Fruit fly (Drosophila melanogaster) whole organism, prepupa: ENCODE results near the gene CG32040.

ENCODE experiments used
- Blimp-1 ChIP-seq: fragments of 200-800 bp; sonication (Bioruptor generic); optimal IDR thresholded peaks from 3 replicates; lab custom pipeline; 2017; ENCODE audit warnings: missing biosample characterization, missing genetic modification characterization, mild to moderate bottlenecking, moderate library complexity, missing genetic modification reagents
- CG10631 ChIP-seq: fragments of 200-800 bp; sonication (Bioruptor generic); optimal IDR thresholded peaks from 2 replicates; lab custom pipeline; 2016; ENCODE audit warnings: missing biosample characterization, missing genetic modification characterization
- CG10669 ChIP-seq: fragments of 200-800 bp; sonication (Bioruptor generic); optimal IDR thresholded peaks from 3 replicates; lab custom pipeline; 2018; ENCODE audit warnings: missing biosample characterization, mild to moderate bottlenecking, missing genetic modification characterization, moderate library complexity
- CG11294 ChIP-seq: fragments of 200-800 bp; sonication (Bioruptor generic); IDR thresholded peaks from 2 replicates; pipeline ENCODE4 v1.3.6; 2022; ENCODE audit warnings: missing biosample characterization, missing genetic modification characterization
- CG11762 ChIP-seq: fragments of 200-800 bp; sonication (Bioruptor generic); optimal IDR thresholded peaks from 3 replicates; lab custom pipeline; 2016; ENCODE audit warnings: missing biosample characterization, missing genetic modification characterization; ENCODE audit not compliant: insufficient read depth
- CG11902 ChIP-seq: fragments of 200-800 bp; sonication (Bioruptor generic); optimal IDR thresholded peaks from 3 replicates; lab custom pipeline; 2016; ENCODE audit warnings: missing biosample characterization, missing genetic modification characterization
- CG1621 ChIP-seq: fragments of 200-800 bp; sonication (Bioruptor generic); optimal IDR thresholded peaks from 3 replicates; lab custom pipeline; 2018; ENCODE audit warnings: missing biosample characterization, mild to moderate bottlenecking, missing genetic modification characterization
- CG16779 ChIP-seq: fragments of 200-800 bp; sonication (Bioruptor generic); optimal IDR thresholded peaks from 3 replicates; lab custom pipeline; 2017; ENCODE audit warnings: missing biosample characterization, mild to moderate bottlenecking, missing genetic modification characterization
- CG3032 ChIP-seq: fragments of 200-800 bp; optimal IDR thresholded peaks from 2 replicates; lab custom pipeline; 2019; ENCODE audit warnings: missing biosample characterization, mild to moderate bottlenecking, missing genetic modification characterization, moderate library complexity
- CG31627 ChIP-seq: fragments of 200-800 bp; sonication (Bioruptor generic); optimal IDR thresholded peaks from 3 replicates; lab custom pipeline; 2016; ENCODE audit warnings: missing biosample characterization, missing genetic modification characterization
- CG32006 ChIP-seq: fragments of 200-800 bp; sonication (Bioruptor generic); optimal IDR thresholded peaks from 3 replicates; lab custom pipeline; 2017; ENCODE audit warnings: missing biosample characterization, mild to moderate bottlenecking, missing genetic modification characterization
- CG3919 ChIP-seq: fragments of 200-800 bp; sonication (Bioruptor generic); optimal IDR thresholded peaks from 3 replicates; lab custom pipeline; 2016; ENCODE audit warnings: missing biosample characterization, missing genetic modification characterization
- CG4318 ChIP-seq: fragments of 200-800 bp; sonication (Bioruptor generic); optimal IDR thresholded peaks from 3 replicates; lab custom pipeline; 2017; ENCODE audit warnings: missing biosample characterization, mild to moderate bottlenecking, missing genetic modification characterization
- CG6276 ChIP-seq: fragments of 200-800 bp; sonication (Bioruptor generic); optimal IDR thresholded peaks from 2 replicates; lab custom pipeline; 2017; ENCODE audit warnings: missing biosample characterization, mild to moderate bottlenecking, missing genetic modification characterization
- CG6792 ChIP-seq: fragments of 200-800 bp; sonication (Bioruptor generic); optimal IDR thresholded peaks from 3 replicates; lab custom pipeline; 2016; ENCODE audit warnings: missing biosample characterization, missing genetic modification characterization
- CG6808 ChIP-seq: fragments of 200-800 bp; sonication (Bioruptor generic); optimal IDR thresholded peaks from 3 replicates; lab custom pipeline; 2017; ENCODE audit warnings: missing biosample characterization, missing genetic modification characterization, mild to moderate bottlenecking, moderate library complexity, missing genetic modification reagents
- CG8319 ChIP-seq: fragments of 200-800 bp; sonication (Bioruptor generic); optimal IDR thresholded peaks from 3 replicates; lab custom pipeline; 2016; ENCODE audit warnings: missing biosample characterization, missing genetic modification characterization
- CG8632 ChIP-seq: fragments of 200-800 bp; sonication (Bioruptor generic); optimal IDR thresholded peaks from 3 replicates; lab custom pipeline; 2016; ENCODE audit warnings: missing biosample characterization, missing genetic modification characterization
- CG9139 ChIP-seq: fragments of 200-800 bp; sonication (Bioruptor generic); optimal IDR thresholded peaks from 3 replicates; lab custom pipeline; 2017; ENCODE audit warnings: missing biosample characterization, mild to moderate bottlenecking, missing genetic modification characterization
- Eip75B ChIP-seq: fragments of 200-800 bp; sonication (Bioruptor generic); optimal IDR thresholded peaks from 3 replicates; lab custom pipeline; 2016; ENCODE audit warnings: missing biosample characterization, missing genetic modification characterization
- Ets21C ChIP-seq: fragments of 200-800 bp; sonication (Bioruptor generic); optimal IDR thresholded peaks from 3 replicates; lab custom pipeline; 2016; ENCODE audit warnings: missing biosample characterization, missing genetic modification characterization
- Ets96B ChIP-seq: fragments of 200-800 bp; optimal IDR thresholded peaks from 2 replicates; lab custom pipeline; 2019; ENCODE audit warnings: missing biosample characterization, mild to moderate bottlenecking, missing genetic modification characterization, moderate library complexity
- Gug ChIP-seq: fragments of 200-800 bp; sonication (Bioruptor generic); IDR thresholded peaks from 2 replicates; pipeline ENCODE4 v1.3.6; 2022; ENCODE audit warnings: missing biosample characterization, missing genetic modification characterization
- Hr38 ChIP-seq: sonication (Bioruptor generic); optimal IDR thresholded peaks from 2 replicates; lab custom pipeline; 2016; ENCODE audit warnings: missing biosample characterization, missing genetic modification characterization
- Hr4 ChIP-seq: fragments of 200-800 bp; sonication (Bioruptor generic); optimal IDR thresholded peaks from 3 replicates; lab custom pipeline; 2016; ENCODE audit warnings: missing biosample characterization, missing genetic modification characterization
- Lpt ChIP-seq: fragments of 200-800 bp; sonication (Bioruptor generic); optimal IDR thresholded peaks from 3 replicates; lab custom pipeline; 2016; ENCODE audit warnings: missing biosample characterization, missing genetic modification characterization
- Smox ChIP-seq: fragments of 200-800 bp; sonication (Bioruptor generic); optimal IDR thresholded peaks from 3 replicates; lab custom pipeline; 2016; ENCODE audit warnings: missing biosample characterization, missing genetic modification characterization
- Sox102F ChIP-seq: fragments of 200-800 bp; sonication (Bioruptor generic); optimal IDR thresholded peaks from 2 replicates; lab custom pipeline; 2016; ENCODE audit warnings: missing biosample characterization, mild to moderate bottlenecking, missing genetic modification characterization
- Sox15 ChIP-seq: fragments of 200-800 bp; sonication (Bioruptor generic); optimal IDR thresholded peaks from 3 replicates; lab custom pipeline; 2016; ENCODE audit warnings: missing biosample characterization, missing genetic modification characterization
- achi ChIP-seq: fragments of 200-800 bp; sonication (Bioruptor generic); optimal IDR thresholded peaks from 3 replicates; lab custom pipeline; 2016; ENCODE audit warnings: missing biosample characterization, missing genetic modification characterization
- acj6 ChIP-seq: fragments of 200-800 bp; sonication (Bioruptor generic); optimal IDR thresholded peaks from 3 replicates; lab custom pipeline; 2016; ENCODE audit warnings: missing biosample characterization, missing genetic modification characterization
- cyc ChIP-seq: fragments of 200-800 bp; sonication (Bioruptor generic); optimal IDR thresholded peaks from 3 replicates; lab custom pipeline; 2016; ENCODE audit warnings: missing biosample characterization, missing genetic modification characterization
- dac ChIP-seq: fragments of 200-800 bp; sonication (Bioruptor generic); optimal IDR thresholded peaks from 2 replicates; lab custom pipeline; 2017; ENCODE audit warnings: missing biosample characterization, mild to moderate bottlenecking, missing genetic modification characterization
- dsx ChIP-seq: fragments of 200-800 bp; optimal IDR thresholded peaks from 3 replicates; lab custom pipeline; 2019; ENCODE audit warnings: missing biosample characterization, mild to moderate bottlenecking, missing genetic modification characterization, moderate library complexity; ENCODE audit not compliant: poor library complexity, severe bottlenecking
- eg ChIP-seq: fragments of 200-800 bp; sonication (Bioruptor generic); IDR thresholded peaks from 3 replicates; pipeline ENCODE4 v1.3.6; 2022; ENCODE audit warnings: missing biosample characterization, missing genetic modification characterization
- esn ChIP-seq: fragments of 200-800 bp; sonication (Bioruptor generic); optimal IDR thresholded peaks from 2 replicates; lab custom pipeline; 2016; ENCODE audit warnings: missing biosample characterization, mild to moderate bottlenecking, missing genetic modification characterization, moderate library complexity
- fd85E ChIP-seq: fragments of 200-800 bp; sonication (Bioruptor generic); optimal IDR thresholded peaks from 3 replicates; lab custom pipeline; 2016; ENCODE audit warnings: missing biosample characterization, missing genetic modification characterization
- lz ChIP-seq: fragments of 200-800 bp; sonication (Bioruptor generic); optimal IDR thresholded peaks from 3 replicates; lab custom pipeline; 2016; ENCODE audit warnings: missing biosample characterization, missing genetic modification characterization
- salr ChIP-seq, 2 experiments: fragments of 200-800 bp; sonication (Bioruptor generic); optimal IDR thresholded peaks; 3 replicates each; lab custom pipeline; 2016 to 2018; ENCODE audit warnings: missing biosample characterization in 2 of 2, missing genetic modification characterization in 2 of 2, mild to moderate bottlenecking in 1 of 2
- svp ChIP-seq: fragments of 200-800 bp; sonication (Bioruptor generic); peaks from one replicate; lab custom pipeline; 2016; ENCODE audit warnings: missing biosample characterization, missing genetic modification characterization

Gene CG32040

DNA sequence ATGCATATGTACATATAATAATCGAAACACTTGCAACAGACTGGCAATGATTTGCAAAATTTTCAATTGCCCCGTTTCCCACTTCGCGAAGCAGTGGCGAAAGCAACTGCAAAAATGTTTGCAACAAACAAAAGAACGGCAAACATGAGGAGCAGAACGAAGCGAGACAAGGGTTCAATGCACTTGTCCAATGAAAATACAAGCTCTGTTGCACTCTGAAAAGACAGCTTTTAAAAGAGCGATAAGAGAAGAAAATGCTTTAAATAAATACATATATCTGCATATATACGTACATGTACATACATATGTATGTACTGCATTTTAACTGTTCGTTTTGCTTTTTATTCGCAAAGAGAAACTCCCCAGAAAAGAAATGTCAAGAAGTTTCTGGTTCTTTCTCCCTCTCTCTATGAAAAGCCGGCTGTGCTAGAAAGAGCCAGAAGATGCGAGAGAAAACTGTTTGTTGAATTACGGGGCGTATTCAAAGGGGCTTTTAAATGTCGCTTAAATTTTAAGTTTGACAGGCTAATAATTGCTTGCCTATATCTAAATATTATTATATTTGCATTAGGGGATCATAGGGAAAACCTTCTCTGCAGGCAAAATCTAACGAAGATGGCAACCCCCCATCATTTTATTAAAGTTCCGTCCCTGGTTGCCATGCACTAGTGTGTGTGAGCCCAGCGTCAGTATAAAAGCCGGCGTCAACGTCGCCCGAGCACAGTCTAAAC, 29.7 kb downstream of the CG32040 start, which contains the start of gene Hsp27 (continued):
- TF ChIP-seq Gug = peak; percentile 100
- peak; percentile 100 for TF ChIP-seq svp (GFP tag; lab: Kevin White, UChicago)
- TF ChIP-seq acj6 (GFP tag; lab: Kevin White, UChicago) = peak; percentile 100
- TF ChIP-seq CG3919 (GFP tag; lab: Kevin White, UChicago) = peak; percentile 100
- peak; percentile 100 for TF ChIP-seq Sox102F
- peak; percentile 99 for TF ChIP-seq fd85E (GFP tag; lab: Kevin White, UChicago)
- TF ChIP-seq esn = peak; percentile 100
- peak; percentile 100 for TF ChIP-seq Lpt (GFP tag; lab: Kevin White, UChicago)
- peak; percentile 98 for TF ChIP-seq Blimp-1 (GFP tag; lab: Kevin White, UChicago)
- TF ChIP-seq CG16779 (tag; lab: Kevin White, UChicago) = peak; percentile 99
- peak; percentile 99 for TF ChIP-seq CG6808 (GFP tag; lab: Kevin White, UChicago)
- TF ChIP-seq Eip75B (GFP tag; lab: Kevin White, UChicago) = peak; percentile 100
- TF ChIP-seq Sox15 (GFP tag; lab: Kevin White, UChicago) = peak; percentile 99
- peak; percentile 100 for TF ChIP-seq cyc (GFP tag; lab: Kevin White, UChicago)
- TF ChIP-seq lz (GFP tag; lab: Kevin White, UChicago) = peak; percentile 100
- TF ChIP-seq Hr4 (GFP tag; lab: Kevin White, UChicago) = peak; percentile 100
- TF ChIP-seq CG10669 (GFP tag; lab: Kevin White, UChicago) = peak; percentile 100
- peak; percentile 99 for TF ChIP-seq CG31627 (GFP tag; lab: Kevin White, UChicago)
- peak; percentile 100 for TF ChIP-seq CG4318 (GFP tag; lab: Kevin White, UChicago)
- TF ChIP-seq Hr38 (GFP tag; lab: Kevin White, UChicago) = peak; percentile 70
- peak; percentile 100 for TF ChIP-seq CG11902 (GFP tag; lab: Kevin White, UChicago)
- peak; percentile 99 for TF ChIP-seq CG9139 (GFP tag; lab: Kevin White, UChicago)
- TF ChIP-seq achi (GFP tag; lab: Kevin White, UChicago) = peak; percentile 99
- peak; percentile 100 for TF ChIP-seq CG6792
- TF ChIP-seq CG3032 (tag; lab: Kevin White, UChicago) = peak; percentile 100
- TF ChIP-seq salr (GFP tag; optimal IDR thresholded peaks at IDR 0.05; lab: Kevin White, UChicago) = peak; percentile 99 to 100
- TF ChIP-seq CG1621 (tag; lab: Kevin White, UChicago) = peak; percentile 99
- TF ChIP-seq Ets21C = peak; percentile 99
- TF ChIP-seq dsx (GFP tag; lab: Kevin White, UChicago) = peak; percentile 99
- TF ChIP-seq CG8319 = peak; percentile 100
- peak; percentile 100 for TF ChIP-seq CG11762
- TF ChIP-seq CG8632 (GFP tag; lab: Kevin White, UChicago) = peak; percentile 100
- TF ChIP-seq Smox (GFP tag; lab: Kevin White, UChicago) = peak; percentile 99
- TF ChIP-seq CG6276 (GFP tag; lab: Kevin White, UChicago) = peak; percentile 100
- TF ChIP-seq CG10631 (GFP tag; lab: Kevin White, UChicago) = peak; percentile 100
- TF ChIP-seq CG32006 = peak; percentile 100
- TF ChIP-seq Ets96B (tag; lab: Kevin White, UChicago) = peak; percentile 100
- TF ChIP-seq eg = peak; percentile 100

DNA sequence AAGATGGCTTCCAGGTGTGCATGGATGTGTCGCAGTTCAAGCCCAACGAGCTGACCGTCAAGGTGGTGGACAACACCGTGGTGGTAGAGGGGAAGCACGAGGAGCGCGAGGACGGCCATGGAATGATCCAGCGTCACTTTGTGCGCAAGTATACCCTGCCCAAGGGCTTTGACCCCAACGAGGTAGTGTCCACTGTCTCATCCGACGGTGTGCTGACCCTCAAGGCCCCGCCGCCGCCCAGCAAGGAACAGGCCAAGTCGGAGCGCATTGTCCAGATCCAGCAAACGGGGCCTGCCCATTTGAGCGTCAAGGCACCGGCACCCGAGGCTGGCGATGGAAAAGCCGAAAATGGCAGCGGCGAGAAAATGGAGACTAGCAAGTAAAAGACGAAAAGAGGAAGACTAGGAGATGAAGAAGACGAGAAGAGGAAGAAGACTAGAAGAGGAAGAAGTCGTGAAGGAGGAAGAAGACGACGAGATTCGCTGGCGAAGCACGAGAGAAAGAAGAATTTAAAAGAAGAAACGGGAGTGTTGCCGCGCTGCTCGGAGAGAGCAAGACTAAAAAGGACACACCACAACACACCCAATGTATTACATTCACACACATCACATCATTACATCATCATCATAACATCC, 30.7 kb downstream of the CG32040 start:
- no peak for TF ChIP-seq CG9139 (GFP tag; lab: Kevin White, UChicago)
- TF ChIP-seq dac (GFP tag; lab: Kevin White, UChicago) = no peak
- TF ChIP-seq fd85E (GFP tag; lab: Kevin White, UChicago) = no peak
- TF ChIP-seq CG11294 = no peak
- no peak for TF ChIP-seq CG31627 (GFP tag; lab: Kevin White, UChicago)
- TF ChIP-seq, all 60 proteins: peak for 0
